Worm (Caenorhabditis elegans) whole organism, L2 larva: Measurements from ENCODE around the gene smf-3.

Experiments used
- ama-1 ChIP-seq: fragments of 150-350 bp; optimal IDR thresholded peaks from 2 replicates; lab custom pipeline; 2018; ENCODE audit warnings: inconsistent platforms
- dmd-4 ChIP-seq: sonication (generic microtip); optimal IDR thresholded peaks from 2 replicates; lab custom pipeline; 2017; ENCODE audit warnings: missing biosample characterization, missing genetic modification characterization
- lsy-2 ChIP-seq, 2 experiments: fragments of 150-350 bp in 1 of 2; sonication (generic microtip) in 1 of 2; optimal IDR thresholded peaks; 2 replicates each; lab custom pipeline; 2014 to 2017; ENCODE audit warnings: missing biosample characterization in 2 of 2, missing genetic modification characterization in 2 of 2
- mab-5 ChIP-seq: fragments of 150-350 bp; optimal IDR thresholded peaks from 2 replicates; lab custom pipeline; 2014; ENCODE audit warnings: missing biosample characterization, missing genetic modification characterization
- nhr-6 ChIP-seq: fragments of 150-350 bp; optimal IDR thresholded peaks from 2 replicates; lab custom pipeline; 2014; ENCODE audit warnings: missing biosample characterization, missing genetic modification characterization
- snpc-4 ChIP-seq: fragments of 150-350 bp; optimal IDR thresholded peaks from 2 replicates; lab custom pipeline; 2014; ENCODE audit warnings: missing biosample characterization, missing genetic modification characterization

DNA sequence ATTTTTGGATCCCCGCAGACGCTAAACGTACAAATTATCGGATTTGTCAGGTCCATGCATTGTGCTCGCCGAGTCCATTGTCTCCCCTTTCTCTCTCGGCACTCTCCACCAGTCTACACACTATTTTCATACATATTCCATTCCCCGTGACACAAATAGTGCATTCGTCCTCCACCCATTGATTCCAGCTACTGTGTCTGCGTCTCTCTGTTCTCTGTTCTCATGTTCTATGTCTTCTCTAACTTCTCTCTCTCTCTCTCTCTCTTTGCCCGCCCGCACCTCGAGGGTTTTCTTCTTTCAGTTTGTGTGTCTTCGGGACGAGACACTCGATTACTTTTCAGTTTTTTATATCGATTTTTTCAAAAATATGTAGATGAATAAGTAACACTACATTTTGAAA is 19.0 kb upstream of the smf-3 start:
- peak; percentile 54 to 88 for TF ChIP-seq lsy-2 (tag; optimal IDR thresholded peaks at IDR 0.05; lab: Kevin White, UChicago)
- peak; percentile 87 for TF ChIP-seq ama-1 (lab: Kevin White, UChicago)
- no peak for TF ChIP-seq dmd-4
- TF ChIP-seq snpc-4 (tag; lab: Kevin White, UChicago), result peak; percentile 51
- TF ChIP-seq nhr-6, result peak; percentile 45
- TF ChIP-seq mab-5 (tag; lab: Kevin White, UChicago), result peak; percentile 80
